Worm (Caenorhabditis elegans) whole organism, L2 larva: ENCODE data around the gene B0507.2.

Source experiments
- C34F6.9 ChIP-seq: fragments of 150-350 bp; optimal IDR thresholded peaks from 2 replicates; lab custom pipeline; 2014; ENCODE audit warnings: missing biosample characterization, missing genetic modification characterization
- F13H6.1 ChIP-seq: sonication (generic microtip); optimal IDR thresholded peaks from 2 replicates; lab custom pipeline; 2016; ENCODE audit warnings: missing genetic modification characterization, missing compliant biosample characterization
- ZK546.5 ChIP-seq: sonication (generic microtip); optimal IDR thresholded peaks from 2 replicates; lab custom pipeline; 2017; ENCODE audit warnings: missing biosample characterization, missing genetic modification characterization
- alr-1 ChIP-seq: fragments of 150-350 bp; optimal IDR thresholded peaks from 2 replicates; lab custom pipeline; 2014; ENCODE audit warnings: missing biosample characterization, missing genetic modification characterization
- aly-2 ChIP-seq: fragments of 150-350 bp; optimal IDR thresholded peaks from 2 replicates; lab custom pipeline; 2014; ENCODE audit warnings: missing biosample characterization, missing genetic modification characterization
- blmp-1 ChIP-seq: sonication (generic microtip); optimal IDR thresholded peaks from 2 replicates; lab custom pipeline; 2017; ENCODE audit warnings: missing genetic modification characterization, mild to moderate bottlenecking, missing compliant biosample characterization, antibody characterized with exemption, moderate library complexity; ENCODE audit not compliant: insufficient read depth
- ceh-16 ChIP-seq: fragments of 150-350 bp; optimal IDR thresholded peaks from 2 replicates; lab custom pipeline; 2014; ENCODE audit warnings: missing biosample characterization, missing genetic modification characterization
- ceh-82 ChIP-seq: fragments of 150-350 bp; optimal IDR thresholded peaks from 2 replicates; lab custom pipeline; 2014; ENCODE audit warnings: missing biosample characterization, missing genetic modification characterization
- crh-2 ChIP-seq: sonication (generic microtip); optimal IDR thresholded peaks from 2 replicates; lab custom pipeline; 2017; ENCODE audit warnings: missing biosample characterization, missing genetic modification characterization
- dmd-4 ChIP-seq: sonication (generic microtip); optimal IDR thresholded peaks from 2 replicates; lab custom pipeline; 2017; ENCODE audit warnings: missing biosample characterization, missing genetic modification characterization
- elt-1 ChIP-seq: fragments of 150-350 bp; optimal IDR thresholded peaks from 2 replicates; lab custom pipeline; 2014; ENCODE audit warnings: missing biosample characterization, missing genetic modification characterization
- fos-1 ChIP-seq: fragments of 150-350 bp; optimal IDR thresholded peaks from 2 replicates; lab custom pipeline; 2014; ENCODE audit warnings: missing biosample characterization, missing genetic modification characterization
- gmeb-1 ChIP-seq: fragments of 150-350 bp; optimal IDR thresholded peaks from 2 replicates; lab custom pipeline; 2014; ENCODE audit warnings: missing biosample characterization, missing genetic modification characterization
- lin-11 ChIP-seq: fragments of 150-350 bp; sonication (generic microtip); optimal IDR thresholded peaks from 2 replicates; lab custom pipeline; 2014; ENCODE audit warnings: missing biosample characterization, missing genetic modification characterization, inconsistent platforms, mixed read lengths
- lin-13 ChIP-seq: fragments of 150-350 bp; optimal IDR thresholded peaks from 2 replicates; lab custom pipeline; 2014; ENCODE audit warnings: missing biosample characterization, missing genetic modification reagents, missing genetic modification characterization
- lin-39 ChIP-seq: fragments of 150-350 bp; optimal IDR thresholded peaks from 2 replicates; lab custom pipeline; 2014; ENCODE audit warnings: missing biosample characterization, missing genetic modification reagents, missing genetic modification characterization
- lsy-2 ChIP-seq, 2 experiments: fragments of 150-350 bp in 1 of 2; sonication (generic microtip) in 1 of 2; optimal IDR thresholded peaks; 2 replicates each; lab custom pipeline; 2014 to 2017; ENCODE audit warnings: missing biosample characterization in 2 of 2, missing genetic modification characterization in 2 of 2
- mab-5 ChIP-seq: fragments of 150-350 bp; optimal IDR thresholded peaks from 2 replicates; lab custom pipeline; 2014; ENCODE audit warnings: missing biosample characterization, missing genetic modification characterization
- mbf-1 ChIP-seq: sonication (generic microtip); optimal IDR thresholded peaks from 2 replicates; lab custom pipeline; 2017; ENCODE audit warnings: missing biosample characterization, missing genetic modification characterization
- mdl-1 ChIP-seq, 2 experiments: fragments of 150-350 bp in 1 of 2; sonication (generic microtip) in 1 of 2; optimal IDR thresholded peaks; 2 replicates each; lab custom pipeline; 2017; ENCODE audit warnings: missing biosample characterization in 2 of 2, missing genetic modification characterization in 2 of 2
- nhr-11 ChIP-seq: fragments of 150-350 bp; optimal IDR thresholded peaks from 2 replicates; lab custom pipeline; 2014; ENCODE audit warnings: missing biosample characterization, missing genetic modification characterization
- nhr-12 ChIP-seq: fragments of 150-350 bp; optimal IDR thresholded peaks from 2 replicates; lab custom pipeline; 2014; ENCODE audit warnings: missing biosample characterization, missing genetic modification characterization
- nhr-21 ChIP-seq: fragments of 150-350 bp; optimal IDR thresholded peaks from 2 replicates; lab custom pipeline; 2014; ENCODE audit warnings: missing biosample characterization, missing genetic modification characterization
- nhr-23 ChIP-seq: fragments of 150-350 bp; optimal IDR thresholded peaks from 2 replicates; lab custom pipeline; 2014; ENCODE audit warnings: missing biosample characterization, missing genetic modification reagents, missing genetic modification characterization
- nhr-237 ChIP-seq: fragments of 150-350 bp; optimal IDR thresholded peaks from 2 replicates; lab custom pipeline; 2014; ENCODE audit warnings: missing biosample characterization, missing genetic modification characterization
- nhr-25 ChIP-seq: fragments of 150-350 bp; sonication (generic microtip); optimal IDR thresholded peaks from 3 replicates; lab custom pipeline; 2014; ENCODE audit warnings: missing biosample characterization, missing genetic modification characterization
- nhr-6 ChIP-seq: fragments of 150-350 bp; optimal IDR thresholded peaks from 2 replicates; lab custom pipeline; 2014; ENCODE audit warnings: missing biosample characterization, missing genetic modification characterization
- peb-1 ChIP-seq: fragments of 150-350 bp; optimal IDR thresholded peaks from 2 replicates; lab custom pipeline; 2014; ENCODE audit warnings: missing biosample characterization, missing genetic modification characterization
- sem-4 ChIP-seq: fragments of 150-350 bp; optimal IDR thresholded peaks from 2 replicates; lab custom pipeline; 2014; ENCODE audit warnings: missing biosample characterization, missing genetic modification reagents, missing genetic modification characterization
- skn-1 ChIP-seq: sonication (generic microtip); optimal IDR thresholded peaks from 2 replicates; lab custom pipeline; 2017; ENCODE audit warnings: missing biosample characterization, missing genetic modification characterization
- sma-9 ChIP-seq, 2 experiments: fragments of 150-350 bp in 1 of 2; sonication (generic microtip) in 1 of 2; optimal IDR thresholded peaks; 2 replicates each; lab custom pipeline; 2014 to 2016; ENCODE audit warnings: missing genetic modification characterization in 2 of 2, mild to moderate bottlenecking in 1 of 2, missing biosample characterization in 1 of 2, missing compliant biosample characterization in 1 of 2, missing genetic modification reagents in 1 of 2, moderate library complexity in 1 of 2
- snpc-4 ChIP-seq: fragments of 150-350 bp; optimal IDR thresholded peaks from 2 replicates; lab custom pipeline; 2014; ENCODE audit warnings: missing biosample characterization, missing genetic modification characterization
- unc-39 ChIP-seq: fragments of 150-350 bp; optimal IDR thresholded peaks from 2 replicates; lab custom pipeline; 2014; ENCODE audit warnings: missing biosample characterization, missing genetic modification characterization
- unc-55 ChIP-seq: fragments of 150-350 bp; sonication (generic microtip); optimal IDR thresholded peaks from 3 replicates; lab custom pipeline; 2014; ENCODE audit warnings: missing biosample characterization, missing genetic modification reagents, missing genetic modification characterization
- unc-62 ChIP-seq: fragments of 150-350 bp; optimal IDR thresholded peaks from 2 replicates; lab custom pipeline; 2014; ENCODE audit warnings: missing biosample characterization, missing genetic modification reagents, missing genetic modification characterization
- zag-1 ChIP-seq: fragments of 150-350 bp; optimal IDR thresholded peaks from 2 replicates; lab custom pipeline; 2014; ENCODE audit warnings: missing biosample characterization, missing genetic modification characterization
- ztf-1 ChIP-seq: fragments of 200-800 bp; sonication (Bioruptor generic); conservative IDR thresholded peaks from 2 replicates; pipeline ENCODE4 v1.3.6; 2022; ENCODE audit warnings: missing genetic modification characterization, missing compliant biosample characterization
- ztf-11 ChIP-seq: sonication (generic microtip); optimal IDR thresholded peaks from 2 replicates; lab custom pipeline; 2017; ENCODE audit warnings: missing biosample characterization, missing genetic modification characterization
- ztf-4 ChIP-seq: fragments of 150-350 bp; optimal IDR thresholded peaks from 2 replicates; lab custom pipeline; 2014; ENCODE audit warnings: missing biosample characterization, missing genetic modification characterization

B0507.2 gene

DNA sequence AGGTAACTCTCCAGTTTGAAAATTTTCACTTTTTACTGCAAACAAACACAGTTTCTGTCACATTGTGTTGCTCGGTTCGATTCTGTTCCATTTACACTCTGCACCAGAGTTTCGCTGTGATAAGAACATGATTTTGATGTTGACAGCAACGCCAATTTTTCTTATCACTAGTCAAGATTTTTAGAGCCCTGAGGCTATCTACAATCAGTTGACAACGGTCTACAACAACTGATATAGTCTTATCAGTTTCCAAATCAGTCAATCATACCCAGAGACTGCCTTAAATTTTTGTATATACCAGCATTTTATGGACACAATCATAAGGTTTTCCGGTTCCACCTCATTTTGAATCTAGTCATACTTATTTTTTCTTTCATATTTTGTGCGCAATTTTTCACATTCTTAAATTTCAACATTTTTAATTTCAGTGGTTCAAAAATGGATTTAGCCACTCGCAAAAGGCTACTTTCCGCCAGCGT is 5.6 kb upstream of the B0507.2 start, which contains the start of gene B0507.3 (continued):
- TF ChIP-seq gmeb-1 (tag; lab: Kevin White, UChicago) (peak; percentile 20), blmp-1 (no peak), sem-4 (tag; lab: Kevin White, UChicago) (no peak), elt-1 (tag; lab: Kevin White, UChicago) (no peak), ztf-4 (no peak), lin-11 (tag; lab: Kevin White, UChicago) (no peak), ztf-11 (tag; lab: Kevin White, UChicago) (no peak), fos-1 (tag; lab: Kevin White, UChicago) (peak; percentile 98), unc-62 (no peak), ZK546.5 (tag; lab: Kevin White, UChicago) (no peak), mbf-1 (tag; lab: Kevin White, UChicago) (no peak), ceh-16 (tag; lab: Kevin White, UChicago) (no peak), nhr-12 (tag; lab: Kevin White, UChicago) (no peak), peb-1 (tag; lab: Kevin White, UChicago) (no peak), skn-1 (tag; lab: Kevin White, UChicago) (peak; percentile 50), lin-39 (no peak), zag-1 (tag; lab: Kevin White, UChicago) (no peak), lin-13 (GFP tag; lab: Kevin White, UChicago) (no peak), nhr-6 (tag; lab: Kevin White, UChicago) (no peak), nhr-23 (no peak), dmd-4 (tag; lab: Kevin White, UChicago) (no peak), C34F6.9 (no peak)

DNA sequence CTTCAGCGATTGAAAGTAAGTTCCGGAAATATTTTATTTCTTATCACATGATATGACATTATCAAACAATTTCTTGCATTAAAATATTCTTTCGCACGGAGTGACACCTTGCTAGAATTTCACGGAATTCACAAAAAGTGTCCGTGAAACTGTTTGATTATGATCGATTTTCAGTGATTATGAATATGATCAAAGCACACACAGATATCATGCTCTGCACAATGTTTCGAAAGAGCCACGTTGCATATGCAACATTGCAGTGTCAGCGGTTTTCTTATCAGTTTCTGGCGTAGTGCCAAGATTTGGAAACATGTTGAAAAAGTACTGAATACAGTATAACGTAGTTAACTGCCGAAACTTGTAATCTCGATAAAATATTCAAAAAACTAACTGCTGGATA is 5.0 kb upstream of the B0507.2 start:
- TF ChIP-seq aly-2 (tag; lab: Kevin White, UChicago) = no peak
- peak; percentile 93 for TF ChIP-seq fos-1 (tag; lab: Kevin White, UChicago)
- TF ChIP-seq ztf-4 = no peak
- TF ChIP-seq unc-39 (tag; lab: Kevin White, UChicago) = no peak
- no peak for TF ChIP-seq sem-4 (tag; lab: Kevin White, UChicago)
- no peak for TF ChIP-seq zag-1 (tag; lab: Kevin White, UChicago)
- TF ChIP-seq mab-5 (tag; lab: Kevin White, UChicago) = no peak
- TF ChIP-seq crh-2 = peak; percentile 91
- TF ChIP-seq mbf-1 (tag; lab: Kevin White, UChicago) = no peak
- peak; percentile 88 for TF ChIP-seq sma-9 (GFP tag; optimal IDR thresholded peaks at IDR 0.05; lab: Kevin White, UChicago)
- no peak for TF ChIP-seq sma-9 (tag; optimal IDR thresholded peaks at IDR 0.05; lab: Kevin White, UChicago)
- no peak for TF ChIP-seq lin-13 (GFP tag; lab: Kevin White, UChicago)
- no peak for TF ChIP-seq nhr-21 (tag; lab: Kevin White, UChicago)
- TF ChIP-seq gmeb-1 (tag; lab: Kevin White, UChicago) = peak; percentile 40
- no peak for TF ChIP-seq nhr-25 (tag; lab: Kevin White, UChicago)
- peak; percentile 22 for TF ChIP-seq F13H6.1
- TF ChIP-seq alr-1 (tag; lab: Kevin White, UChicago) = no peak
- TF ChIP-seq lin-39 = no peak
- no peak for TF ChIP-seq ceh-82 (tag; lab: Kevin White, UChicago)

DNA sequence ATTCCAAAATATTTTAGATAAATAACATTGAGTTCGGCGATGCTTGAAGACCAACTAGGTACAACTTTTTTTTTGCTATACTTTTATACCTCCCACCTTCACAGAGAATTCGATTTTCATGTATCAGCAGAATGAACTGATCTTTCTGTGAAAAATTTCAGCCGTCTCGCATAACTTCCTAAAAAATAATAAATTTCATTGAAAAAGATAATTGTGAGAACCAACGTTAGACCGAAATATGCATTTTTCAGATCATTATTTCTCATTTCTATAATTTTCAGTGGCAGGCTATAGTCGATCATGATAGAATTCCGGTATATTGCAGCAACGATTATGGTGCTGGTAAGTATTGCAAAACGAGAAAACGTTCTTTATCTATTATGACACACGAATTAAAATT is 2.5 kb upstream of the B0507.2 start, which contains the start of gene srx-115:
srx-115 (plus strand) TSS at position 301 of the 400 bp plus-strand sequence.
- TF ChIP-seq nhr-21 (tag; lab: Kevin White, UChicago) (no peak), mdl-1 (tag; optimal IDR thresholded peaks at IDR 0.05; lab: Kevin White, UChicago) (no peak), crh-2 (no peak), lsy-2 (tag; optimal IDR thresholded peaks at IDR 0.05; lab: Kevin White, UChicago) (no peak), nhr-11 (tag; lab: Kevin White, UChicago) (no peak), zag-1 (tag; lab: Kevin White, UChicago) (no peak), snpc-4 (no peak), unc-39 (tag; lab: Kevin White, UChicago) (no peak), skn-1 (tag; lab: Kevin White, UChicago) (no peak), ztf-1 (GFP tag; lab: Robert Waterston, UW) (no peak), unc-62 (no peak), ceh-16 (tag; lab: Kevin White, UChicago) (no peak), fos-1 (tag; lab: Kevin White, UChicago) (no peak), dmd-4 (tag; lab: Kevin White, UChicago) (no peak), unc-55 (no peak), aly-2 (tag; lab: Kevin White, UChicago) (no peak), nhr-237 (tag; lab: Kevin White, UChicago) (no peak)
